Worm (Caenorhabditis elegans): ENCODE data around the gene F55C9.15.
"Not testable (repeated sequence)": the region's sequence is repeated elsewhere in the genome, so short reads cannot be mapped to it uniquely, and the experiment has no call there.

F55C9.15 gene

ce11 chrV:19299262-19299661 lies 7.5 kb downstream of the F55C9.15 start, which contains the start of gene F55C9.14:
TSS of gene F55C9.14 (plus strand) at chrV:19299562.
- no peak for TF ChIP-seq unc-62 (GFP tag; optimal IDR thresholded peaks at IDR 0.05)

- TF ChIP-seq unc-62 (GFP tag; optimal IDR thresholded peaks at IDR 0.05), result no peak
Measured at ce11 chrV:19297510-19297909, 9.3 kb downstream of the F55C9.15 start, which contains the start of gene fbxb-60. TSS of gene fbxb-60 (plus strand) at chrV:19297810.

ce11 chrV:19296723-19297122 lies 10.1 kb downstream of the F55C9.15 start, which contains the start of gene F55C9.6:
TSS of gene F55C9.6 (minus strand) at chrV:19296823.
- no peak for TF ChIP-seq unc-62 (GFP tag; optimal IDR thresholded peaks at IDR 0.05)

ce11 chrV:19293025-19293424 lies 13.8 kb downstream of the F55C9.15 start, which contains the start of gene F55C9.5:
TSS of gene F55C9.5 (minus strand) at chrV:19293125.
- no peak for TF ChIP-seq unc-62 (GFP tag; optimal IDR thresholded peaks at IDR 0.05)

ce11 chrV:19288073-19288805 lies 18.6 kb downstream of the F55C9.15 start, which contains the start of the genes F55C9.3 and fbxb-57:
TSS of gene F55C9.3 (minus strand) at chrV:19288173.
TSS of gene fbxb-57 (plus strand) at chrV:19288755.
- TF ChIP-seq unc-62 (GFP tag; optimal IDR thresholded peaks at IDR 0.05), result no peak

ce11 chrV:19285921-19286320 lies 20.9 kb downstream of the F55C9.15 start:
- no peak for TF ChIP-seq unc-62 (GFP tag; optimal IDR thresholded peaks at IDR 0.05)

ce11 chrV:19282314-19282713 lies 24.5 kb downstream of the F55C9.15 start, which contains the start of gene fbxb-117:
TSS of gene fbxb-117 (plus strand) at chrV:19282614.
- TF ChIP-seq unc-62 (GFP tag; optimal IDR thresholded peaks at IDR 0.05), result no peak

ce11 chrV:19279888-19280287 lies 26.9 kb downstream of the F55C9.15 start, which contains the start of gene F21D9.8:
TSS of gene F21D9.8 (minus strand) at chrV:19279988.
- TF ChIP-seq unc-62 (GFP tag; optimal IDR thresholded peaks at IDR 0.05), result no peak

- TF ChIP-seq unc-62 (GFP tag; optimal IDR thresholded peaks at IDR 0.05), result no peak
Measured at ce11 chrV:19278488-19278887, 28.3 kb downstream of the F55C9.15 start.

ce11 chrV:19276354-19276753 lies 30.5 kb downstream of the F55C9.15 start:
- no peak for TF ChIP-seq unc-62 (GFP tag; optimal IDR thresholded peaks at IDR 0.05)

ce11 chrV:19264148-19264547 lies 42.7 kb downstream of the F55C9.15 start, which contains the start of gene F21D9.1:
TSS of gene F21D9.1 (plus strand) at chrV:19264448.
- TF ChIP-seq unc-62 (GFP tag; optimal IDR thresholded peaks at IDR 0.05), result not testable (repeated sequence)

ce11 chrV:19262349-19262748 lies 44.5 kb downstream of the F55C9.15 start, which contains the start of gene F21D9.2:
TSS of gene F21D9.2 (minus strand) at chrV:19262449.
- TF ChIP-seq unc-62 (GFP tag; optimal IDR thresholded peaks at IDR 0.05), result no peak

ce11 chrV:19260686-19261085 lies 46.1 kb downstream of the F55C9.15 start:
- TF ChIP-seq unc-62 (GFP tag; optimal IDR thresholded peaks at IDR 0.05), result no peak

ce11 chrV:19259403-19259802 lies 47.4 kb downstream of the F55C9.15 start:
- no peak for TF ChIP-seq unc-62 (GFP tag; optimal IDR thresholded peaks at IDR 0.05)

ce11 chrV:19257653-19258052 lies 49.2 kb downstream of the F55C9.15 start, which contains the start of gene F21D9.3:
TSS of gene F21D9.3 (minus strand) at chrV:19257753.
- TF ChIP-seq unc-62 (GFP tag; optimal IDR thresholded peaks at IDR 0.05), result no peak

Measured in whole organism, dauer.